Worm (Caenorhabditis elegans) whole organism, young adult: Measurements from ENCODE around the gene F13B6.2.

Experiments
- B0019.2 ChIP-seq: fragments of 200-800 bp; sonication (Bioruptor generic); conservative IDR thresholded peaks from 2 replicates; pipeline ENCODE4 v1.3.6; 2022; ENCODE audit warnings: missing genetic modification reagents, missing genetic modification characterization, missing compliant biosample characterization
- B0261.1 ChIP-seq: sonication (generic microtip); optimal IDR thresholded peaks from 2 replicates; lab custom pipeline; 2016; ENCODE audit warnings: mild to moderate bottlenecking, missing genetic modification characterization, moderate library complexity, missing compliant biosample characterization
- F23B12.7 ChIP-seq: sonication (generic microtip); optimal IDR thresholded peaks from 2 replicates; lab custom pipeline; 2017; ENCODE audit warnings: missing genetic modification characterization, mild to moderate bottlenecking, missing compliant biosample characterization, antibody characterized with exemption, moderate library complexity; ENCODE audit not compliant: insufficient read depth
- F39B2.1 ChIP-seq: fragments of 200-800 bp; sonication (Bioruptor generic); IDR thresholded peaks from 2 replicates; pipeline ENCODE4 v1.3.6; 2022; ENCODE audit warnings: missing genetic modification reagents, missing genetic modification characterization, missing compliant biosample characterization
- F52B5.7 ChIP-seq: sonication (generic microtip); optimal IDR thresholded peaks from 2 replicates; lab custom pipeline; 2016; ENCODE audit warnings: mild to moderate bottlenecking, missing genetic modification characterization, missing compliant biosample characterization
- F55B11.4 ChIP-seq: sonication (generic microtip); optimal IDR thresholded peaks from 2 replicates; lab custom pipeline; 2016; ENCODE audit warnings: missing compliant biosample characterization, missing genetic modification characterization, borderline replicate concordance; ENCODE audit not compliant: insufficient read depth
- K11D2.4 ChIP-seq: fragments of 200-800 bp; sonication (Bioruptor generic); IDR thresholded peaks from 2 replicates; pipeline ENCODE4 v1.3.6; 2022; ENCODE audit warnings: missing genetic modification reagents, missing genetic modification characterization, missing compliant biosample characterization
- ZK185.1 ChIP-seq: sonication (generic microtip); optimal IDR thresholded peaks from 2 replicates; lab custom pipeline; 2016; ENCODE audit warnings: mild to moderate bottlenecking, missing genetic modification characterization, missing compliant biosample characterization; ENCODE audit not compliant: poor library complexity, severe bottlenecking
- aptf-2 ChIP-seq: fragments of 200-800 bp; sonication (Bioruptor generic); conservative IDR thresholded peaks from 2 replicates; pipeline ENCODE4 v1.3.6; 2022; ENCODE audit warnings: missing genetic modification reagents, missing genetic modification characterization, missing compliant biosample characterization
- attf-5 ChIP-seq: fragments of 200-800 bp; sonication (Bioruptor generic); optimal IDR thresholded peaks from 2 replicates; lab custom pipeline; 2018; ENCODE audit warnings: mild to moderate bottlenecking, missing genetic modification characterization, missing compliant biosample characterization
- ceh-58 ChIP-seq: fragments of 200-800 bp; sonication (Bioruptor generic); IDR thresholded peaks from 2 replicates; pipeline ENCODE4 v1.3.6; 2022; ENCODE audit warnings: missing genetic modification characterization, missing compliant biosample characterization
- ceh-79 ChIP-seq: sonication (generic microtip); optimal IDR thresholded peaks from 2 replicates; lab custom pipeline; 2017; ENCODE audit warnings: mild to moderate bottlenecking, missing genetic modification characterization, missing compliant biosample characterization
- chd-7 ChIP-seq: sonication (generic microtip); optimal IDR thresholded peaks from 2 replicates; lab custom pipeline; 2016; ENCODE audit warnings: mild to moderate bottlenecking, missing genetic modification characterization, moderate library complexity, missing compliant biosample characterization
- die-1 ChIP-seq: sonication (generic microtip); optimal IDR thresholded peaks from 2 replicates; lab custom pipeline; 2016; ENCODE audit warnings: missing genotype, mild to moderate bottlenecking, missing genetic modification characterization, missing compliant biosample characterization
- egl-18 ChIP-seq: fragments of 200-800 bp; sonication (Bioruptor generic); IDR thresholded peaks from 2 replicates; pipeline ENCODE4 v1.3.6; 2022; ENCODE audit warnings: missing genetic modification reagents, missing genetic modification characterization, missing compliant biosample characterization
- him-1 ChIP-seq: sonication (generic microtip); optimal IDR thresholded peaks from 2 replicates; lab custom pipeline; 2016; ENCODE audit warnings: missing genotype, missing genetic modification reagents, missing genetic modification characterization, missing compliant biosample characterization
- hmg-1.2 ChIP-seq: fragments of 200-800 bp; sonication (Bioruptor generic); IDR thresholded peaks from 2 replicates; pipeline ENCODE4 v1.3.6; 2022; ENCODE audit warnings: missing genetic modification reagents, missing genetic modification characterization, missing compliant biosample characterization
- hmg-20 ChIP-seq: fragments of 200-800 bp; sonication (Bioruptor generic); IDR thresholded peaks from 2 replicates; pipeline ENCODE4 v1.3.6; 2022; ENCODE audit warnings: missing genetic modification reagents, missing genetic modification characterization, missing compliant biosample characterization
- hsf-1 ChIP-seq: fragments of 200-800 bp; sonication (Bioruptor generic); IDR thresholded peaks from 2 replicates; pipeline ENCODE4 v1.3.6; 2022; ENCODE audit warnings: missing genetic modification reagents, missing genetic modification characterization, missing compliant biosample characterization
- let-607 ChIP-seq, 2 experiments: fragments of 200-800 bp in 1 of 2; sonication (Bioruptor generic) in 1 of 2; sonication (generic microtip) in 1 of 2; optimal IDR thresholded peaks; 2 replicates each; lab custom pipeline; 2016 to 2018; ENCODE audit warnings: mild to moderate bottlenecking in 2 of 2, missing compliant biosample characterization in 2 of 2, missing genetic modification characterization in 2 of 2, moderate library complexity in 2 of 2, missing genotype in 1 of 2
- lin-26 ChIP-seq: fragments of 200-800 bp; sonication (Bioruptor generic); IDR thresholded peaks from 2 replicates; pipeline ENCODE4 v1.3.6; 2022; ENCODE audit warnings: missing genetic modification reagents, missing genetic modification characterization, missing compliant biosample characterization
- lin-54 ChIP-seq: fragments of 200-800 bp; sonication (Bioruptor generic); optimal IDR thresholded peaks from 2 replicates; lab custom pipeline; 2018; ENCODE audit warnings: mild to moderate bottlenecking, missing genetic modification characterization, missing compliant biosample characterization
- lir-1 ChIP-seq: fragments of 200-800 bp; sonication (Bioruptor generic); conservative IDR thresholded peaks from 2 replicates; pipeline ENCODE4 v1.3.6; 2022; ENCODE audit warnings: missing genetic modification reagents, missing genetic modification characterization, missing compliant biosample characterization
- lsl-1 ChIP-seq: fragments of 200-800 bp; sonication (Bioruptor generic); optimal IDR thresholded peaks from 2 replicates; lab custom pipeline; 2018; ENCODE audit warnings: mild to moderate bottlenecking, missing genetic modification characterization, moderate library complexity, missing compliant biosample characterization
- mes-4 ChIP-seq: sonication (generic microtip); optimal IDR thresholded peaks from 2 replicates; lab custom pipeline; 2016; ENCODE audit warnings: missing genotype, missing genetic modification characterization, missing compliant biosample characterization
- mxl-1 ChIP-seq: sonication (generic microtip); optimal IDR thresholded peaks from 2 replicates; lab custom pipeline; 2016; ENCODE audit warnings: missing genetic modification characterization, missing compliant biosample characterization
- nhr-120 ChIP-seq: fragments of 200-800 bp; sonication (Bioruptor generic); IDR thresholded peaks from 2 replicates; pipeline ENCODE4 v1.3.6; 2022; ENCODE audit warnings: missing genetic modification characterization, missing compliant biosample characterization
- nhr-90 ChIP-seq: sonication (generic microtip); optimal IDR thresholded peaks from 2 replicates; lab custom pipeline; 2016; ENCODE audit warnings: missing genotype, mild to moderate bottlenecking, missing genetic modification characterization, missing compliant biosample characterization
- rec-8 ChIP-seq, 2 experiments: sonication (generic microtip); optimal IDR thresholded peaks; 2 replicates each; lab custom pipeline; 2016; ENCODE audit warnings: mild to moderate bottlenecking in 2 of 2, missing genetic modification characterization in 2 of 2, missing genetic modification reagents in 2 of 2, missing genotype in 2 of 2, missing biosample characterization in 1 of 2, missing compliant biosample characterization in 1 of 2, moderate library complexity in 1 of 2
- repo-1 ChIP-seq: sonication (generic microtip); optimal IDR thresholded peaks from 2 replicates; lab custom pipeline; 2017; ENCODE audit warnings: mild to moderate bottlenecking, missing genetic modification characterization, missing compliant biosample characterization
- rpc-1 ChIP-seq, 2 experiments: fragments of 150-350 bp in 1 of 2; sonication (generic microtip) in 1 of 2; optimal IDR thresholded peaks; 2 replicates each; lab custom pipeline; 2014 to 2018; ENCODE audit warnings: missing biosample characterization in 1 of 2, missing genetic modification characterization in 1 of 2, missing genetic modification reagents in 1 of 2, missing genotype in 1 of 2
- snpc-1.1 ChIP-seq: sonication (generic microtip); optimal IDR thresholded peaks from 2 replicates; lab custom pipeline; 2017; ENCODE audit warnings: missing genetic modification characterization, mild to moderate bottlenecking, missing compliant biosample characterization, antibody characterized with exemption, moderate library complexity, missing genotype, missing genetic modification reagents; ENCODE audit not compliant: insufficient read depth
- snpc-3.4 ChIP-seq: sonication (generic microtip); optimal IDR thresholded peaks from 2 replicates; lab custom pipeline; 2017; ENCODE audit warnings: missing genetic modification characterization, mild to moderate bottlenecking, missing compliant biosample characterization, antibody characterized with exemption, moderate library complexity, missing genotype, missing genetic modification reagents
- snpc-4 ChIP-seq, 5 experiments: fragments of 150-350 bp in 1 of 5; sonication (generic microtip) in 4 of 5; optimal IDR thresholded peaks; 2 replicates each; lab custom pipeline; 2014 to 2018; ENCODE audit warnings: missing genetic modification characterization in 5 of 5, missing biosample characterization in 3 of 5, antibody characterized with exemption in 2 of 5, mild to moderate bottlenecking in 2 of 5, missing compliant biosample characterization in 2 of 5, missing genotype in 2 of 5, moderate library complexity in 2 of 5, missing genetic modification reagents in 1 of 5
- sptf-2 ChIP-seq: fragments of 200-800 bp; sonication (Bioruptor generic); optimal IDR thresholded peaks from 2 replicates; lab custom pipeline; 2018; ENCODE audit warnings: mild to moderate bottlenecking, missing genetic modification characterization, missing compliant biosample characterization
- tbp1 ChIP-seq: fragments of 200-800 bp; sonication (Bioruptor generic); optimal IDR thresholded peaks from 2 replicates; lab custom pipeline; 2018; ENCODE audit warnings: mild to moderate bottlenecking, missing genetic modification characterization, missing compliant biosample characterization
- unc-130 ChIP-seq: sonication (generic microtip); optimal IDR thresholded peaks from 2 replicates; lab custom pipeline; 2016; ENCODE audit warnings: missing genetic modification reagents, missing genetic modification characterization, missing compliant biosample characterization
- ztf-18 ChIP-seq: sonication (generic microtip); optimal IDR thresholded peaks from 2 replicates; lab custom pipeline; 2016; ENCODE audit warnings: missing genotype, mild to moderate bottlenecking, missing genetic modification characterization, missing compliant biosample characterization

The F13B6.2 gene

DNA sequence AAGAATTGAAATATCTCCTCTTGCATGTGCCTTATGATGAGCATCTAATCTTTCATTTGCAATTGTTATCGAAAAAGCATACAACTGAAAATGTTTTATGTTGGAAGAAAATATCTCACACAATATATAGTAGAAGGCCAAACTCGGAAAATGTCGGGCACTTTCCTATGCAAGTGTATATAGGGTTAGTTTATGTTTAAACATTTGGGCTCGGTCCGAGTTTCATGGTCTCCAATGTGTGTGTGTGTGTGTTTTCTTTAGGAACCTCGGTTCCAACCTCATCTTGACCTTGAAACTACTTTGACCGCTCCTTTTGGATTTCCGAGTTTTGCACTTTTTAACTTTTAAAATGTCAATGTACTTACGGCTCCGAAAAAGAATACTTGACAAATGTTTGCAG, 39.2 kb upstream of the F13B6.2 start:
- TF ChIP-seq aptf-2 (GFP tag; lab: Robert Waterston, UW) (no peak), rpc-1 (optimal IDR thresholded peaks at IDR 0.05; lab: Kevin White, UChicago) (peak; percentile 62), rpc-1 (tag; optimal IDR thresholded peaks at IDR 0.05; lab: Kevin White, UChicago) (peak; percentile 82), chd-7 (tag; lab: Kevin White, UChicago) (no peak), F39B2.1 (GFP tag; lab: Robert Waterston, UW) (no peak), snpc-4 (GFP tag; optimal IDR thresholded peaks at IDR 0.05; lab: Kevin White, UChicago) (peak; percentile 73), snpc-4 (tag; optimal IDR thresholded peaks at IDR 0.05; lab: Kevin White, UChicago) (peak in 3 of 4 experiments; percentile 90 to 96 (median 93)), ceh-79 (tag; lab: Kevin White, UChicago) (no peak), lir-1 (no peak), lin-26 (GFP tag; lab: Robert Waterston, UW) (peak; percentile 91), hmg-1.2 (GFP tag; lab: Robert Waterston, UW) (peak; percentile 81), lsl-1 (GFP tag; lab: Kevin White, UChicago) (no peak), sptf-2 (GFP tag; lab: Kevin White, UChicago) (no peak), tbp1 (GFP tag; lab: Kevin White, UChicago) (peak; percentile 83), K11D2.4 (GFP tag; lab: Robert Waterston, UW) (no peak), him-1 (tag; lab: Kevin White, UChicago) (peak; percentile 46), hmg-20 (no peak), mes-4 (tag; lab: Kevin White, UChicago) (peak; percentile 10), F52B5.7 (no peak), attf-5 (GFP tag; lab: Kevin White, UChicago) (peak; percentile 20), ZK185.1 (peak; percentile 7), nhr-90 (tag; lab: Kevin White, UChicago) (peak; percentile 47), snpc-1.1 (tag; lab: Kevin White, UChicago) (peak; percentile 91), die-1 (tag; lab: Kevin White, UChicago) (peak; percentile 68), hsf-1 (GFP tag; lab: Robert Waterston, UW) (no peak), ztf-18 (tag; lab: Kevin White, UChicago) (peak; percentile 17), lin-54 (GFP tag; lab: Kevin White, UChicago) (no peak), mxl-1 (tag; lab: Kevin White, UChicago) (peak; percentile 14), snpc-3.4 (peak; percentile 67), unc-130 (no peak), B0019.2 (no peak), ceh-58 (no peak), egl-18 (no peak), let-607 (tag; optimal IDR thresholded peaks at IDR 0.05; lab: Kevin White, UChicago) (no peak), F23B12.7 (tag; lab: Kevin White, UChicago) (no peak), B0261.1 (tag; lab: Kevin White, UChicago) (peak; percentile 51), rec-8 (tag; optimal IDR thresholded peaks at IDR 0.05; lab: Kevin White, UChicago) (peak in 1 of 2 experiments; percentile 12), nhr-120 (no peak), F55B11.4 (tag; lab: Kevin White, UChicago) (no peak), repo-1 (tag; lab: Kevin White, UChicago) (no peak)
